In genomic region chr3L:18077649-18078417, dm6 we compare ENCODE assay signal across 3 fruit fly cellular contexts.
TF ChIP-seq lines count a peak whose summit lies in the region.

No protein-coding gene starts in this region.

TF ChIP-seq in whole organism, embryonic, 481 proteins besides CTCF, POLR2A, EP300 and RAD21 (continued from another document and continues in another):
- TF ChIP-seq CG11247 (GFP tag; IDR thresholded peaks at IDR 0.05; lab: Robert Waterston, UW) (no peak), Sox100B (GFP tag; optimal IDR thresholded peaks at IDR 0.05; lab: Kevin White, UChicago) (peak; percentile 69), CG10267 (tag; optimal IDR thresholded peaks at IDR 0.05; lab: Kevin White, UChicago) (peak; percentile 38), ATbp (GFP tag; optimal IDR thresholded peaks at IDR 0.05; lab: Kevin White, UChicago) (peak; percentile 50), ttk (GFP tag; IDR thresholded peaks at IDR 0.05; lab: Robert Waterston, UW) (0 out of 2 replicates have a peak, but pooled peaks have one; percentile 26), CG6813 (GFP tag; optimal IDR thresholded peaks at IDR 0.05; lab: Kevin White, UChicago) (peak; percentile 6), al (GFP tag; IDR thresholded peaks at IDR 0.05; lab: Robert Waterston, UW) (no peak), H2.0 (GFP tag; IDR thresholded peaks at IDR 0.05; lab: Robert Waterston, UW) (peak; percentile 32; the same call in 1 of the 2 replicates), ewg (GFP tag; optimal IDR thresholded peaks at IDR 0.05; lab: Kevin White, UChicago) (peak; percentile 24), bcd (GFP tag; optimal IDR thresholded peaks at IDR 0.05; lab: Kevin White, UChicago) (peak; percentile 10), org-1 (GFP tag; optimal IDR thresholded peaks at IDR 0.05; lab: Kevin White, UChicago) (peak; percentile 33), zf30C (GFP tag; optimal IDR thresholded peaks at IDR 0.05; lab: Kevin White, UChicago) (no peak), tin (GFP tag; optimal IDR thresholded peaks at IDR 0.05; lab: Kevin White, UChicago) (peak; percentile 27), fd64A (GFP tag; optimal IDR thresholded peaks at IDR 0.05; lab: Kevin White, UChicago) (no peak), yki (optimal IDR thresholded peaks at IDR 0.05; lab: Kevin White, UChicago) (no peak), CG2712 (tag; optimal IDR thresholded peaks at IDR 0.05; lab: Kevin White, UChicago) (peak; percentile 72), CG12155 (GFP tag; optimal IDR thresholded peaks at IDR 0.05; lab: Kevin White, UChicago) (no peak), Blimp-1 (GFP tag; optimal IDR thresholded peaks at IDR 0.05; lab: Kevin White, UChicago) (peak; percentile 23), CG18599 (GFP tag; optimal IDR thresholded peaks at IDR 0.05; lab: Kevin White, UChicago) (peak; percentile 25), CG10209 (GFP tag; optimal IDR thresholded peaks at IDR 0.05; lab: Kevin White, UChicago) (peak; percentile 28), CG14014 (GFP tag; IDR thresholded peaks at IDR 0.05; lab: Robert Waterston, UW) (0 out of 2 replicates have a peak, but pooled peaks have one; percentile 6), pb (GFP tag; optimal IDR thresholded peaks at IDR 0.05; lab: Kevin White, UChicago) (no peak), CG10147 (GFP tag; optimal IDR thresholded peaks at IDR 0.05; lab: Kevin White, UChicago) (peak; percentile 33), vnd (GFP tag; IDR thresholded peaks at IDR 0.05; lab: Robert Waterston, UW; ENCODE audit: partially characterized antibody) (no peak), Meics (GFP tag; optimal IDR thresholded peaks at IDR 0.05; lab: Kevin White, UChicago) (peak; percentile 46), CG4424 (GFP tag; optimal IDR thresholded peaks at IDR 0.05; lab: Kevin White, UChicago) (peak; percentile 6), Optix (GFP tag; IDR thresholded peaks at IDR 0.05; lab: Robert Waterston, UW) (no peak), croc (GFP tag; conservative IDR thresholded peaks at IDR 0.05; lab: Robert Waterston, UW) (peak; percentile 38; the same call in 2 of the 3 replicates), Scr (GFP tag; IDR thresholded peaks at IDR 0.05; lab: Robert Waterston, UW; ENCODE audit: partially characterized antibody) (no peak), E2f1 (GFP tag; IDR thresholded peaks at IDR 0.05; lab: Robert Waterston, UW) (peak; percentile 26; the same call in 1 of the 2 replicates), Deaf1 (tag; optimal IDR thresholded peaks at IDR 0.05; lab: Kevin White, UChicago) (peak; percentile 18), wor (GFP tag; IDR thresholded peaks at IDR 0.05; lab: Robert Waterston, UW) (no peak), CG31441 (GFP tag; IDR thresholded peaks at IDR 0.05; lab: Robert Waterston, UW) (peak; percentile 60), PHDP (tag; optimal IDR thresholded peaks at IDR 0.05; lab: Kevin White, UChicago) (no peak), CG31365 (tag; optimal IDR thresholded peaks at IDR 0.05; lab: Kevin White, UChicago) (no peak), CG18262 (tag; optimal IDR thresholded peaks at IDR 0.05; lab: Kevin White, UChicago) (peak; percentile 62), CG12299 (tag; optimal IDR thresholded peaks at IDR 0.05; lab: Kevin White, UChicago) (no peak), CG8765 (GFP tag; IDR thresholded peaks at IDR 0.05; lab: Robert Waterston, UW) (no peak), Max (GFP tag; optimal IDR thresholded peaks at IDR 0.05; lab: Kevin White, UChicago) (no peak), CG12236 (GFP tag; optimal IDR thresholded peaks at IDR 0.05; lab: Kevin White, UChicago) (no peak), CG11456 (GFP tag; IDR thresholded peaks at IDR 0.05; lab: Robert Waterston, UW) (no peak), HLH54F (GFP tag; optimal IDR thresholded peaks at IDR 0.05; lab: Kevin White, UChicago) (no peak), zen2 (GFP tag; IDR thresholded peaks at IDR 0.05; lab: Robert Waterston, UW; ENCODE audit: partially characterized antibody) (0 out of 3 replicates have a peak, but pooled peaks have one; percentile 10)

TF ChIP-seq in whole organism, prepupa, 60 proteins besides CTCF, POLR2A, EP300 and RAD21 (continued from another document):
- TF ChIP-seq CG8119 (GFP tag; IDR thresholded peaks at IDR 0.05; lab: Robert Waterston, UW) (peak; percentile 97), CG3032 (tag; optimal IDR thresholded peaks at IDR 0.05; lab: Kevin White, UChicago) (peak; percentile 98), spab (GFP tag; optimal IDR thresholded peaks at IDR 0.05; lab: Kevin White, UChicago) (peak; percentile 97), CG31627 (GFP tag; optimal IDR thresholded peaks at IDR 0.05; lab: Kevin White, UChicago) (peak; percentile 43), Hr39 (GFP tag; optimal IDR thresholded peaks at IDR 0.05; lab: Kevin White, UChicago) (peak; percentile 34), achi (GFP tag; optimal IDR thresholded peaks at IDR 0.05; lab: Kevin White, UChicago) (peak; percentile 95), acj6 (GFP tag; optimal IDR thresholded peaks at IDR 0.05; lab: Kevin White, UChicago) (peak; percentile 92), Hr4 (GFP tag; optimal IDR thresholded peaks at IDR 0.05; lab: Kevin White, UChicago) (peak; percentile 79), CG15336 (GFP tag; IDR thresholded peaks at IDR 0.05; lab: Robert Waterston, UW) (peak; percentile 97), Met (GFP tag; optimal IDR thresholded peaks at IDR 0.05; lab: Kevin White, UChicago) (peak; percentile 46), CG34406 (GFP tag; optimal IDR thresholded peaks at IDR 0.05; lab: Kevin White, UChicago) (peak; percentile 89), fd85E (GFP tag; optimal IDR thresholded peaks at IDR 0.05; lab: Kevin White, UChicago) (peak; percentile 18), net (GFP tag; optimal IDR thresholded peaks at IDR 0.05; lab: Kevin White, UChicago) (peak; percentile 89), Gug (GFP tag; IDR thresholded peaks at IDR 0.05; lab: Robert Waterston, UW) (peak; percentile 94), ss (GFP tag; optimal IDR thresholded peaks at IDR 0.05; lab: Kevin White, UChicago) (peak; percentile 97 to 98), fd59A (GFP tag; optimal IDR thresholded peaks at IDR 0.05; lab: Kevin White, UChicago) (peak; percentile 94), fkh (GFP tag; optimal IDR thresholded peaks at IDR 0.05; lab: Kevin White, UChicago) (no peak), Sox102F (GFP tag; optimal IDR thresholded peaks at IDR 0.05; lab: Kevin White, UChicago) (peak; percentile 31), lz (GFP tag; optimal IDR thresholded peaks at IDR 0.05; lab: Kevin White, UChicago) (peak; percentile 63), OdsH (GFP tag; optimal IDR thresholded peaks at IDR 0.05; lab: Kevin White, UChicago) (peak; percentile 93), CG16779 (tag; optimal IDR thresholded peaks at IDR 0.05; lab: Kevin White, UChicago) (peak; percentile 96), CG8632 (GFP tag; optimal IDR thresholded peaks at IDR 0.05; lab: Kevin White, UChicago) (peak; percentile 92), CG10669 (GFP tag; optimal IDR thresholded peaks at IDR 0.05; lab: Kevin White, UChicago) (peak; percentile 95), Smox (GFP tag; optimal IDR thresholded peaks at IDR 0.05; lab: Kevin White, UChicago) (peak; percentile 45), CG11762 (GFP tag; optimal IDR thresholded peaks at IDR 0.05; lab: Kevin White, UChicago; ENCODE audit: insufficient read depth) (peak; percentile 91), cyc (GFP tag; optimal IDR thresholded peaks at IDR 0.05; lab: Kevin White, UChicago) (peak; percentile 56), Hr38 (GFP tag; optimal IDR thresholded peaks at IDR 0.05; lab: Kevin White, UChicago) (no peak), CG9139 (GFP tag; optimal IDR thresholded peaks at IDR 0.05; lab: Kevin White, UChicago) (peak; percentile 96), CG11902 (GFP tag; optimal IDR thresholded peaks at IDR 0.05; lab: Kevin White, UChicago) (peak; percentile 83), eg (GFP tag; IDR thresholded peaks at IDR 0.05; lab: Robert Waterston, UW) (peak; percentile 90), CG3919 (GFP tag; optimal IDR thresholded peaks at IDR 0.05; lab: Kevin White, UChicago) (peak; percentile 91), topi (GFP tag; optimal IDR thresholded peaks at IDR 0.05; lab: Kevin White, UChicago) (peak; percentile 57), CG7368 (GFP tag; optimal IDR thresholded peaks at IDR 0.05; lab: Kevin White, UChicago) (peak; percentile 80), CG6854 (GFP tag; optimal IDR thresholded peaks at IDR 0.05; lab: Kevin White, UChicago) (peak; percentile 26), CG6792 (GFP tag; optimal IDR thresholded peaks at IDR 0.05; lab: Kevin White, UChicago) (peak; percentile 84), esn (GFP tag; optimal IDR thresholded peaks at IDR 0.05; lab: Kevin White, UChicago) (peak; percentile 67), pdm3 (GFP tag; optimal IDR thresholded peaks at IDR 0.05; lab: Kevin White, UChicago) (peak; percentile 81), vri (GFP tag; optimal IDR thresholded peaks at IDR 0.05; lab: Kevin White, UChicago) (no peak), salr (GFP tag; optimal IDR thresholded peaks at IDR 0.05; lab: Kevin White, UChicago) (peak; percentile 87 to 97)

TF ChIP-seq in whole organism, wandering third instar larva, 38 proteins besides CTCF, POLR2A, EP300 and RAD21 (continued from another document):
- TF ChIP-seq Hnf4 (GFP tag; optimal IDR thresholded peaks at IDR 0.05; lab: Kevin White, UChicago) (peak; percentile 5), Hr83 (GFP tag; optimal IDR thresholded peaks at IDR 0.05; lab: Kevin White, UChicago; ENCODE audit: poor library complexity, severe bottlenecking) (peak; percentile 15)
